Worm (Caenorhabditis elegans): ENCODE results near the gene fbxa-167.

DNA sequence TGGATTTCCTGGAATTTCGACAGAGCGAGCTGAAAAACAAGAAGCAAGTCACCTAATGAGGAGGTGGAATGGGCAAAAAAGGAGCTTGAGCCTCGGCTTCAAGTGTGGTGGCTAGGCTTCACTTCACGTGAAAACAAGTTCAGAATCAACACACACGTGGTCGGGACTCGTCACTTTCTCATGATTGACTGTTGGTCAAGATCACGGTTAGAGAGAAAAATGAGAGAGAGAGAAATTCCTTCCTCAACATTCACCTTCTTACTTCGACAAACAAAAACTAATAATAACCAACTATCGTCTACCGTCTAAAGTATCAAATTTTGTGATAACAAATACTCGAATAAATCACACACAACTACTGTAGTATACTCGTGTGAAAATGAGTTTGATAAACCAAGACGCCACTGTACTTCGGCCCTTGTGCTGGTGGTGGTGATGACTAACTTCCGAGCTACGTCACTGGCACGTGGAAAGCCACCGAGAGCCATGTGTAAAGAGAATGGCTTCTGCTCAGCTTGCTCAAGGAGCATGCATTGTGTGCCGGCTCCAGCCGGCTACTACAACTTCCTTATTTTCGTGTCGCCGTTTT is 32.4 kb downstream of the fbxa-167 start:
- TF ChIP-seq nhr-237 (tag; optimal IDR thresholded peaks at IDR 0.05), result no peak
- TF ChIP-seq unc-39 (tag; optimal IDR thresholded peaks at IDR 0.05), result no peak
- no peak for TF ChIP-seq nhr-76 (tag; optimal IDR thresholded peaks at IDR 0.05)
- TF ChIP-seq nhr-28 (tag; optimal IDR thresholded peaks at IDR 0.05), result no peak
- no peak for TF ChIP-seq drap-1 (GFP tag; optimal IDR thresholded peaks at IDR 0.05)
- TF ChIP-seq elt-1 (tag; optimal IDR thresholded peaks at IDR 0.05; ENCODE audit: borderline replicate concordance, insufficient read depth), result no peak
- TF ChIP-seq tbx-8 (GFP tag; optimal IDR thresholded peaks at IDR 0.05), result no peak
- TF ChIP-seq ceh-39 (tag; optimal IDR thresholded peaks at IDR 0.05), result no peak
- no peak for TF ChIP-seq mls-2 (tag; optimal IDR thresholded peaks at IDR 0.05)
- TF ChIP-seq ztf-11 (tag; optimal IDR thresholded peaks at IDR 0.05), result no peak
- TF ChIP-seq flh-1 (GFP tag; optimal IDR thresholded peaks at IDR 0.05), result no peak
- TF ChIP-seq ceh-43 (GFP tag; optimal IDR thresholded peaks at IDR 0.05), result no peak

Data from whole organism, mixed stage, embryonic.